Worm (Caenorhabditis elegans) whole organism, late embryonic: Measurements from ENCODE around the gene M6.4.

ENCODE experiments used
- C08G9.2 ChIP-seq: sonication (generic microtip); optimal IDR thresholded peaks from 2 replicates; lab custom pipeline; 2016; ENCODE audit warnings: mild to moderate bottlenecking, missing genetic modification characterization, moderate library complexity, missing compliant biosample characterization
- C38D4.7 ChIP-seq: fragments of 200-800 bp; sonication (Bioruptor generic); optimal IDR thresholded peaks from 2 replicates; lab custom pipeline; 2018; ENCODE audit warnings: mild to moderate bottlenecking, missing genetic modification characterization, moderate library complexity, missing compliant biosample characterization
- F13H6.1 ChIP-seq: sonication (generic microtip); optimal IDR thresholded peaks from 2 replicates; lab custom pipeline; 2016; ENCODE audit warnings: missing genetic modification characterization, missing compliant biosample characterization
- K02D7.2 ChIP-seq: sonication (generic microtip); optimal IDR thresholded peaks from 2 replicates; lab custom pipeline; 2017; ENCODE audit warnings: mild to moderate bottlenecking, missing genetic modification characterization, missing compliant biosample characterization
- K09A11.1 ChIP-seq: sonication (generic microtip); optimal IDR thresholded peaks from 2 replicates; lab custom pipeline; 2017; ENCODE audit warnings: antibody characterized with exemption, mild to moderate bottlenecking, missing genetic modification characterization, missing compliant biosample characterization; ENCODE audit not compliant: insufficient read depth
- Y22D7AL.16 ChIP-seq: sonication (generic microtip); optimal IDR thresholded peaks from 2 replicates; lab custom pipeline; 2016; ENCODE audit warnings: missing genetic modification characterization, missing compliant biosample characterization
- ahr-1 ChIP-seq: sonication (generic microtip); optimal IDR thresholded peaks from 2 replicates; lab custom pipeline; 2016; ENCODE audit warnings: missing genetic modification characterization, missing compliant biosample characterization
- ceh-14 ChIP-seq: sonication (generic microtip); optimal IDR thresholded peaks from 2 replicates; lab custom pipeline; 2016; ENCODE audit warnings: missing genotype, missing genetic modification characterization, missing compliant biosample characterization
- ceh-18 ChIP-seq: sonication (generic microtip); optimal IDR thresholded peaks from 2 replicates; lab custom pipeline; 2016; ENCODE audit warnings: missing genetic modification characterization, missing compliant biosample characterization
- ceh-19 ChIP-seq: fragments of 200-800 bp; sonication (Bioruptor generic); optimal IDR thresholded peaks from 2 replicates; lab custom pipeline; 2018; ENCODE audit warnings: mild to moderate bottlenecking, missing genetic modification characterization, missing compliant biosample characterization
- ceh-24 ChIP-seq: sonication (generic microtip); optimal IDR thresholded peaks from 2 replicates; lab custom pipeline; 2016; ENCODE audit warnings: mild to moderate bottlenecking, missing genetic modification characterization, missing compliant biosample characterization
- ceh-45 ChIP-seq: fragments of 200-800 bp; sonication (Bioruptor generic); IDR thresholded peaks from 2 replicates; pipeline ENCODE4 v1.3.6; 2022; ENCODE audit warnings: missing genetic modification reagents, missing genetic modification characterization, missing compliant biosample characterization
- ceh-9 ChIP-seq: sonication (generic microtip); optimal IDR thresholded peaks from 2 replicates; lab custom pipeline; 2016; ENCODE audit warnings: mild to moderate bottlenecking, missing genetic modification characterization, inconsistent platforms, missing compliant biosample characterization
- che-1 ChIP-seq: sonication (generic microtip); optimal IDR thresholded peaks from 2 replicates; lab custom pipeline; 2016; ENCODE audit warnings: mild to moderate bottlenecking, missing genetic modification characterization, missing compliant biosample characterization
- dmd-4 ChIP-seq: sonication (generic microtip); optimal IDR thresholded peaks from 2 replicates; lab custom pipeline; 2016; ENCODE audit warnings: borderline replicate concordance, missing genetic modification characterization, missing compliant biosample characterization
- dve-1 ChIP-seq: sonication (generic microtip); optimal IDR thresholded peaks from 2 replicates; lab custom pipeline; 2017; ENCODE audit warnings: antibody characterized with exemption, mild to moderate bottlenecking, missing genetic modification characterization, missing compliant biosample characterization
- elt-2 ChIP-seq: sonication (generic microtip); optimal IDR thresholded peaks from 2 replicates; lab custom pipeline; 2016; ENCODE audit warnings: missing genetic modification reagents, missing genetic modification characterization, missing compliant biosample characterization
- elt-4 ChIP-seq: sonication (generic microtip); optimal IDR thresholded peaks from 2 replicates; lab custom pipeline; 2016; ENCODE audit warnings: missing genetic modification characterization, missing compliant biosample characterization
- ets-4 ChIP-seq: sonication (generic microtip); optimal IDR thresholded peaks from 2 replicates; lab custom pipeline; 2016; ENCODE audit warnings: missing genetic modification characterization, missing compliant biosample characterization
- eyg-1 ChIP-seq: sonication (generic microtip); optimal IDR thresholded peaks from 2 replicates; lab custom pipeline; 2016; ENCODE audit warnings: missing genotype, missing genetic modification characterization, missing compliant biosample characterization
- fax-1 ChIP-seq: sonication (generic microtip); optimal IDR thresholded peaks from 2 replicates; lab custom pipeline; 2016; ENCODE audit warnings: missing genotype, missing genetic modification characterization, missing compliant biosample characterization
- fkh-10 ChIP-seq: fragments of 150-350 bp; optimal IDR thresholded peaks from 2 replicates; lab custom pipeline; 2014; ENCODE audit warnings: missing biosample characterization, missing genetic modification reagents, missing genetic modification characterization
- fkh-6 ChIP-seq: sonication (generic microtip); optimal IDR thresholded peaks from 2 replicates; lab custom pipeline; 2016; ENCODE audit warnings: missing genetic modification characterization, missing compliant biosample characterization
- gmeb-2 ChIP-seq: sonication (generic microtip); optimal IDR thresholded peaks from 2 replicates; lab custom pipeline; 2016; ENCODE audit warnings: missing genetic modification characterization, inconsistent platforms, missing compliant biosample characterization
- hlh-13 ChIP-seq: fragments of 200-800 bp; sonication (Bioruptor generic); optimal IDR thresholded peaks from 2 replicates; lab custom pipeline; 2018; ENCODE audit warnings: mild to moderate bottlenecking, missing genetic modification characterization, missing compliant biosample characterization
- hlh-15 ChIP-seq: sonication (generic microtip); optimal IDR thresholded peaks from 2 replicates; lab custom pipeline; 2016; ENCODE audit warnings: missing genetic modification characterization, missing compliant biosample characterization
- hlh-30 ChIP-seq: sonication (generic microtip); optimal IDR thresholded peaks from 2 replicates; lab custom pipeline; 2017; ENCODE audit warnings: antibody characterized with exemption, missing genetic modification characterization, missing compliant biosample characterization; ENCODE audit not compliant: insufficient read depth
- hlh-8 ChIP-seq: sonication (generic microtip); optimal IDR thresholded peaks from 2 replicates; lab custom pipeline; 2016; ENCODE audit warnings: missing genotype, missing genetic modification characterization, missing compliant biosample characterization
- lin-11 ChIP-seq: fragments of 200-800 bp; sonication (Bioruptor generic); optimal IDR thresholded peaks from 2 replicates; lab custom pipeline; 2018; ENCODE audit warnings: mild to moderate bottlenecking, missing genetic modification characterization, missing compliant biosample characterization
- madf-2 ChIP-seq: sonication (generic microtip); optimal IDR thresholded peaks from 2 replicates; lab custom pipeline; 2017; ENCODE audit warnings: missing genetic modification characterization, missing compliant biosample characterization
- mec-3 ChIP-seq: sonication (generic microtip); optimal IDR thresholded peaks from 2 replicates; lab custom pipeline; 2016; ENCODE audit warnings: borderline replicate concordance, missing genetic modification characterization, missing compliant biosample characterization
- nfya-1 ChIP-seq: sonication (generic microtip); optimal IDR thresholded peaks from 2 replicates; lab custom pipeline; 2017; ENCODE audit warnings: missing genetic modification characterization, mild to moderate bottlenecking, missing compliant biosample characterization, antibody characterized with exemption, moderate library complexity
- nhr-232 ChIP-seq: sonication (generic microtip); optimal IDR thresholded peaks from 2 replicates; lab custom pipeline; 2016; ENCODE audit warnings: missing genetic modification characterization, missing compliant biosample characterization
- npax-4 ChIP-seq: sonication (generic microtip); optimal IDR thresholded peaks from 2 replicates; lab custom pipeline; 2016; ENCODE audit warnings: missing genetic modification characterization, missing compliant biosample characterization
- odd-2 ChIP-seq: sonication (generic microtip); optimal IDR thresholded peaks from 2 replicates; lab custom pipeline; 2017; ENCODE audit warnings: antibody characterized with exemption, mild to moderate bottlenecking, missing genetic modification characterization, missing compliant biosample characterization
- pag-3 ChIP-seq: sonication (generic microtip); optimal IDR thresholded peaks from 2 replicates; lab custom pipeline; 2016; ENCODE audit warnings: missing compliant biosample characterization, missing genetic modification characterization, borderline replicate concordance
- pat-9 ChIP-seq: fragments of 200-800 bp; sonication (Bioruptor generic); optimal IDR thresholded peaks from 2 replicates; lab custom pipeline; 2018; ENCODE audit warnings: mild to moderate bottlenecking, missing genetic modification characterization, moderate library complexity, missing compliant biosample characterization
- pax-1 ChIP-seq: fragments of 150-350 bp; optimal IDR thresholded peaks from 2 replicates; lab custom pipeline; 2014; ENCODE audit warnings: missing biosample characterization, missing genetic modification characterization
- pha-4 ChIP-seq: fragments of 150-350 bp; optimal IDR thresholded peaks from 2 replicates; lab custom pipeline; 2018; ENCODE audit warnings: missing biosample characterization, missing genetic modification reagents, missing genetic modification characterization
- pqm-1 ChIP-seq: sonication (generic microtip); optimal IDR thresholded peaks from 2 replicates; lab custom pipeline; 2016; ENCODE audit warnings: missing genetic modification characterization, missing compliant biosample characterization
- pros-1 ChIP-seq: fragments of 150-350 bp; optimal IDR thresholded peaks from 2 replicates; lab custom pipeline; 2014; ENCODE audit warnings: missing biosample characterization, missing genetic modification reagents, missing genetic modification characterization
- ref-2 ChIP-seq: sonication (generic microtip); optimal IDR thresholded peaks from 2 replicates; lab custom pipeline; 2016; ENCODE audit warnings: missing genetic modification characterization, missing compliant biosample characterization
- rnt-1 ChIP-seq: sonication (generic microtip); optimal IDR thresholded peaks from 2 replicates; lab custom pipeline; 2016; ENCODE audit warnings: missing genetic modification characterization, missing compliant biosample characterization
- sdc-2 ChIP-seq: sonication (generic microtip); optimal IDR thresholded peaks from 2 replicates; lab custom pipeline; 2016; ENCODE audit warnings: missing genotype, missing genetic modification characterization, missing compliant biosample characterization
- sox-4 ChIP-seq: sonication (generic microtip); optimal IDR thresholded peaks from 2 replicates; lab custom pipeline; 2017; ENCODE audit warnings: mild to moderate bottlenecking, missing genetic modification characterization, inconsistent platforms, missing compliant biosample characterization
- syd-9 ChIP-seq: sonication (generic microtip); optimal IDR thresholded peaks from 2 replicates; lab custom pipeline; 2016; ENCODE audit warnings: mild to moderate bottlenecking, missing genetic modification characterization, moderate library complexity, missing compliant biosample characterization
- ttx-3 ChIP-seq: sonication (generic microtip); optimal IDR thresholded peaks from 2 replicates; lab custom pipeline; 2016; ENCODE audit warnings: missing genetic modification reagents, missing genetic modification characterization, missing compliant biosample characterization
- unc-3 ChIP-seq, 2 experiments: fragments of 200-800 bp in 1 of 2; sonication (Bioruptor generic) in 1 of 2; sonication (generic microtip) in 1 of 2; conservative IDR thresholded peaks in 1 of 2; optimal IDR thresholded peaks in 1 of 2; 2 replicates each; pipeline versions ENCODE4 v1.3.6 to Lab custom; 2016 to 2022; ENCODE audit warnings: missing compliant biosample characterization in 2 of 2, missing genetic modification characterization in 2 of 2, missing genetic modification reagents in 1 of 2
- unc-42 ChIP-seq: sonication (generic microtip); optimal IDR thresholded peaks from 2 replicates; lab custom pipeline; 2016; ENCODE audit warnings: missing genotype, missing genetic modification characterization, missing compliant biosample characterization
- unc-86 ChIP-seq: sonication (generic microtip); optimal IDR thresholded peaks from 2 replicates; lab custom pipeline; 2016; ENCODE audit warnings: missing genetic modification characterization, missing compliant biosample characterization
- zip-5 ChIP-seq: sonication (generic microtip); optimal IDR thresholded peaks from 2 replicates; lab custom pipeline; 2016; ENCODE audit warnings: missing genetic modification characterization, missing compliant biosample characterization

Gene M6.4

DNA sequence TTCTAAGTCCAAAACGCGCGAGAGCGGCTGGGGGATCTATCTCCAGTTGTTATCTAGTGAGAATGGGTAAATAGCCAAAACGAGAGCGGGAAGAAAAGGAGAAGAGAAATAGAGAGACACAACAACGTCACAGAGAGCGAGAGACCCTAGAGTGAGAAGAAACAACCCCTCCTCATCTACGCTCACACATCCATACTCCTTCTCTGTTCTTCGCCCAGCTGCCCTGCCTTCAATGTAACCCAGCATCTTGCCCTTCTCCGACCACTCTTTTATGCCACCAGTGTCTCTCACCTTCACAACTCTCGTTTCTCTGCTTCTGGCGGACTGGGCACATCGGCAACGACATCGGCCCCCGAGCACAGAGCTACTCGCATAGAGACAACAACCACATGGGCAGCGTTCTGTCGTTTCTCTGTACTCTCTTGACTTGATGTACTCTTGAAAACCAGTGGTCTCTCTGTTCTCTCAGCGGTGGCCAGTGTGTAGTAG, 35.7 kb upstream of the M6.4 start (continued):
- TF ChIP-seq odd-2 (tag; lab: Kevin White, UChicago) (no peak), ceh-9 (tag; lab: Kevin White, UChicago) (no peak), unc-42 (tag; lab: Kevin White, UChicago) (peak; percentile 76), lin-11 (tag; lab: Kevin White, UChicago) (no peak), K02D7.2 (no peak), F13H6.1 (tag; lab: Kevin White, UChicago) (peak; percentile 82), syd-9 (peak; percentile 84), sdc-2 (tag; lab: Kevin White, UChicago) (peak; percentile 91), pros-1 (tag; lab: Kevin White, UChicago) (peak; percentile 70), pat-9 (tag; lab: Kevin White, UChicago) (no peak), ets-4 (tag; lab: Kevin White, UChicago) (no peak), C38D4.7 (GFP tag; lab: Kevin White, UChicago) (no peak), dmd-4 (tag; lab: Kevin White, UChicago) (no peak), pax-1 (tag; lab: Kevin White, UChicago) (peak; percentile 27), C08G9.2 (tag; lab: Kevin White, UChicago) (peak; percentile 56), hlh-13 (GFP tag; lab: Kevin White, UChicago) (peak; percentile 7), ceh-24 (tag; lab: Kevin White, UChicago) (no peak), pag-3 (no peak), fax-1 (tag; lab: Kevin White, UChicago) (peak; percentile 6), nfya-1 (tag; lab: Kevin White, UChicago) (peak; percentile 83), unc-3 (GFP tag; conservative IDR thresholded peaks at IDR 0.05; lab: Robert Waterston, UW) (no peak), unc-3 (tag; optimal IDR thresholded peaks at IDR 0.05; lab: Kevin White, UChicago) (no peak), K09A11.1 (tag; lab: Kevin White, UChicago) (no peak), mec-3 (tag; lab: Kevin White, UChicago) (peak; percentile 61), ceh-18 (tag; lab: Kevin White, UChicago) (peak; percentile 97), ceh-14 (peak; percentile 60), ref-2 (tag; lab: Kevin White, UChicago) (peak; percentile 87), pha-4 (tag; lab: Kevin White, UChicago) (no peak), ceh-19 (GFP tag; lab: Kevin White, UChicago) (peak; percentile 17), unc-86 (tag; lab: Kevin White, UChicago) (peak; percentile 16), eyg-1 (tag; lab: Kevin White, UChicago) (peak; percentile 36), sox-4 (tag; lab: Kevin White, UChicago) (peak; percentile 27), che-1 (tag; lab: Kevin White, UChicago) (no peak), pqm-1 (tag; lab: Kevin White, UChicago) (no peak), nhr-232 (tag; lab: Kevin White, UChicago) (no peak), hlh-30 (tag; lab: Kevin White, UChicago) (peak; percentile 88), ahr-1 (no peak), madf-2 (tag; lab: Kevin White, UChicago) (peak; percentile 38), ttx-3 (tag; lab: Kevin White, UChicago) (no peak), elt-4 (tag; lab: Kevin White, UChicago) (no peak), rnt-1 (tag; lab: Kevin White, UChicago) (peak; percentile 92), dve-1 (tag; lab: Kevin White, UChicago) (no peak), hlh-15 (peak; percentile 23), elt-2 (no peak), Y22D7AL.16 (tag; lab: Kevin White, UChicago) (no peak), gmeb-2 (no peak), ceh-45 (GFP tag; lab: Robert Waterston, UW) (0 out of 2 replicates have a peak, but pooled peaks have one; percentile 52), fkh-10 (GFP tag; lab: Kevin White, UChicago) (peak; percentile 21), fkh-6 (tag; lab: Kevin White, UChicago) (peak; percentile 39), zip-5 (tag; lab: Kevin White, UChicago) (no peak), npax-4 (tag; lab: Kevin White, UChicago) (no peak), hlh-8 (peak; percentile 90)
- TF ChIP-seq, all 69 proteins: peak for 37
